Fruit fly (Drosophila melanogaster) Kc167 (cell line): ENCODE results near the gene stg1.

ENCODE experiments used
- Myc ChIP-seq: fragments of >200 bp; optimal IDR thresholded peaks from 2 replicates; lab custom pipeline; 2017; ENCODE audit warnings: missing external identifiers
- Sin3A ChIP-seq: fragments of >200 bp; optimal IDR thresholded peaks from 2 replicates; lab custom pipeline; 2018; ENCODE audit warnings: missing external identifiers
- h ChIP-seq: fragments of >200 bp; optimal IDR thresholded peaks from 3 replicates; lab custom pipeline; 2018; ENCODE audit warnings: missing external identifiers
- insv ChIP-seq: fragments of >200 bp; optimal IDR thresholded peaks from 3 replicates; lab custom pipeline; 2018; ENCODE audit warnings: missing external identifiers
- psq ChIP-seq: fragments of >200 bp; optimal IDR thresholded peaks from 2 replicates; lab custom pipeline; 2017; ENCODE audit warnings: missing external identifiers
- ttk ChIP-seq: sonication (Bioruptor generic); optimal IDR thresholded peaks from 2 replicates; lab custom pipeline; 2017; ENCODE audit warnings: missing external identifiers

- no peak for TF ChIP-seq psq (lab: Kevin White, UChicago)
- no peak for TF ChIP-seq Sin3A (lab: Kevin White, UChicago)
- TF ChIP-seq ttk, result no peak
- no peak for TF ChIP-seq insv
- TF ChIP-seq h (lab: Kevin White, UChicago), result no peak
- TF ChIP-seq Myc (lab: Kevin White, UChicago), result no peak
These were observed 47.5 kb upstream of the stg1 start for dm6 chrX:21046141-21046540.
